Worm (Caenorhabditis elegans): ENCODE results near the gene nhr-103.

DNA sequence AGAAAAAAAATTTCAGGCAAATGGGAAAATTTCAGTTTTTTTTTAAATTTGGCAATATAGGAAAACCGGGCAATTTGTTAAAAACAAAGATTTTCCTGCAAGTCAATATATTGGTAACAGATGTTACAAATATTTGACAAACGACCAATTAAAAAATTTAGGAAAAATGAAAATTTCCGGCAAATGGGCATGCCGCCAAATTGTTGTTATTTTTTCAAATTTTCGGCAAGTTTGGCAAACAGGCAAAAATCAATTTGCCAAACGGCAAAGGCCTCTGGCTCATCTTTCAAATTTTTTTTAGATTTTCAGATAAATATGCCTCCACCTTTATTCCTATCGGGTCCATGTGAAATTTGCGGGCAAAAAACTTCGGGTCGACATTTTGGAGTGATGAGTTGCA is 3.5 kb upstream of the nhr-103 start, which contains the start of gene nhr-128:
- TF ChIP-seq blmp-1 (tag; optimal IDR thresholded peaks at IDR 0.05) (no peak), C16A3.4 (tag; optimal IDR thresholded peaks at IDR 0.05) (no peak), sup-37 (GFP tag; optimal IDR thresholded peaks at IDR 0.05) (no peak), elt-2 (tag; optimal IDR thresholded peaks at IDR 0.05) (no peak), fkh-10 (GFP tag; optimal IDR thresholded peaks at IDR 0.05) (no peak)
